Worm (Caenorhabditis elegans) whole organism, L1 larva: ENCODE data around the gene Y54G2A.45.

Source experiments
- ama-1 ChIP-seq: fragments of 150-350 bp; optimal IDR thresholded peaks from 2 replicates; lab custom pipeline; 2014
- efl-1 ChIP-seq, 4 experiments: fragments of 150-350 bp; optimal IDR thresholded peaks in 3 of 4; peaks in 1 of 4; 1 replicate in 1 of 4; 2 replicates in 3 of 4; lab custom pipeline; 2014; ENCODE audit warnings: missing biosample characterization in 2 of 4, missing genetic modification characterization in 2 of 4, missing genetic modification reagents in 2 of 4
- hpl-2 ChIP-seq: fragments of 150-350 bp; optimal IDR thresholded peaks from 2 replicates; lab custom pipeline; 2014; ENCODE audit warnings: missing biosample characterization, missing genetic modification reagents, missing genetic modification characterization
- lin-13 ChIP-seq: fragments of 150-350 bp; optimal IDR thresholded peaks from 2 replicates; lab custom pipeline; 2014; ENCODE audit warnings: missing biosample characterization, missing genetic modification reagents, missing genetic modification characterization
- lin-35 ChIP-seq, 2 experiments: fragments of 150-350 bp; optimal IDR thresholded peaks; 2 replicates each; lab custom pipeline; 2014; ENCODE audit warnings: missing biosample characterization in 2 of 2, missing genetic modification characterization in 2 of 2, missing genetic modification reagents in 2 of 2
- mep-1 ChIP-seq: fragments of 150-350 bp; optimal IDR thresholded peaks from 2 replicates; lab custom pipeline; 2014; ENCODE audit warnings: missing biosample characterization, missing genetic modification characterization
- nhr-76 ChIP-seq: sonication (generic microtip); optimal IDR thresholded peaks from 2 replicates; lab custom pipeline; 2017; ENCODE audit warnings: missing biosample characterization, missing genetic modification characterization
- snpc-4 ChIP-seq: fragments of 150-350 bp; optimal IDR thresholded peaks from 2 replicates; lab custom pipeline; 2014; ENCODE audit warnings: missing biosample characterization, missing genetic modification characterization
- xbp-1 ChIP-seq: sonication (generic microtip); optimal IDR thresholded peaks from 2 replicates; lab custom pipeline; 2016; ENCODE audit warnings: missing genetic modification characterization, missing compliant biosample characterization

ce11 chrIV:2793956-2794355 is 11.7 kb upstream of the Y54G2A.45 start:
- no peak for TF ChIP-seq hpl-2 (GFP tag; lab: Kevin White, UChicago)
- no peak for TF ChIP-seq snpc-4 (tag; lab: Kevin White, UChicago)
- no peak for TF ChIP-seq ama-1
- no peak for TF ChIP-seq nhr-76
- no peak for TF ChIP-seq efl-1 (optimal IDR thresholded peaks at IDR 0.05; lab: Kevin White, UChicago)
- peak in 1 of 2 experiments; percentile 25 for TF ChIP-seq efl-1 (GFP tag; optimal IDR thresholded peaks at IDR 0.05 in 1 of 2; lab: Kevin White, UChicago)
- no peak for TF ChIP-seq lin-13
- TF ChIP-seq mep-1 (tag; lab: Kevin White, UChicago), result no peak
- TF ChIP-seq lin-35 (GFP tag; optimal IDR thresholded peaks at IDR 0.05; lab: Kevin White, UChicago), result no peak
- TF ChIP-seq xbp-1 (tag; lab: Kevin White, UChicago), result no peak
